Worm (Caenorhabditis elegans): ENCODE data around the gene K12H6.2.

The K12H6.2 gene

ce11 chrII:2856114-2856513, 40.8 kb upstream of the K12H6.2 start:
- no peak for TF ChIP-seq nhr-111 (GFP tag; optimal IDR thresholded peaks at IDR 0.05)
- no peak for TF ChIP-seq dmd-8 (GFP tag; IDR thresholded peaks at IDR 0.05)
- TF ChIP-seq lim-7 (GFP tag; IDR thresholded peaks at IDR 0.05): no peak
- no peak for TF ChIP-seq lin-38 (GFP tag; IDR thresholded peaks at IDR 0.05)
- TF ChIP-seq dmd-6 (GFP tag; IDR thresholded peaks at IDR 0.05): no peak
- TF ChIP-seq nhr-28 (tag; optimal IDR thresholded peaks at IDR 0.05): peak; percentile 82
- peak; percentile 36 for TF ChIP-seq hlh-11 (tag; optimal IDR thresholded peaks at IDR 0.05)
- TF ChIP-seq zip-11 (GFP tag; IDR thresholded peaks at IDR 0.05): no peak
- TF ChIP-seq cey-2 (tag; optimal IDR thresholded peaks at IDR 0.05; ENCODE audit: borderline replicate concordance, insufficient read depth): no peak
- TF ChIP-seq F37D6.2 (tag; optimal IDR thresholded peaks at IDR 0.05): no peak
- no peak for TF ChIP-seq nhr-77 (tag; optimal IDR thresholded peaks at IDR 0.05)
- TF ChIP-seq ztf-7 (tag; optimal IDR thresholded peaks at IDR 0.05): no peak

ce11 chrII:2854794-2855193, 39.5 kb upstream of the K12H6.2 start:
- TF ChIP-seq dmd-8 (GFP tag; IDR thresholded peaks at IDR 0.05) (no peak), ZK337.2 (GFP tag; IDR thresholded peaks at IDR 0.05) (no peak), mxl-2 (GFP tag; conservative IDR thresholded peaks at IDR 0.05) (no peak), hif-1 (tag; optimal IDR thresholded peaks at IDR 0.05) (no peak), arid-1 (GFP tag; conservative IDR thresholded peaks at IDR 0.05) (no peak), nhr-102 (tag; optimal IDR thresholded peaks at IDR 0.05) (no peak), ceh-44 (GFP tag; IDR thresholded peaks at IDR 0.05) (no peak), nhr-25 (tag; optimal IDR thresholded peaks at IDR 0.05; ENCODE audit: borderline replicate concordance, insufficient read depth) (peak; percentile 15), hlh-11 (tag; optimal IDR thresholded peaks at IDR 0.05) (peak; percentile 52), ctbp-1 (GFP tag; IDR thresholded peaks at IDR 0.05) (no peak), attf-4 (tag; optimal IDR thresholded peaks at IDR 0.05) (no peak), aha-1 (tag) (peak; percentile 14), daf-12 (tag; optimal IDR thresholded peaks at IDR 0.05) (no peak), nhr-28 (tag; optimal IDR thresholded peaks at IDR 0.05) (peak; percentile 53), sdz-12 (GFP tag; optimal IDR thresholded peaks at IDR 0.05) (no peak), ceh-28 (tag; optimal IDR thresholded peaks at IDR 0.05) (no peak), nhr-6 (tag; optimal IDR thresholded peaks at IDR 0.05) (no peak), snpc-4 (tag; optimal IDR thresholded peaks at IDR 0.05) (no peak), vab-7 (GFP tag; IDR thresholded peaks at IDR 0.05) (no peak), pqm-1 (tag; optimal IDR thresholded peaks at IDR 0.05) (no peak), mdt-29 (GFP tag; IDR thresholded peaks at IDR 0.05) (no peak), madf-9 (GFP tag; conservative IDR thresholded peaks at IDR 0.05) (no peak), egl-27 (tag; optimal IDR thresholded peaks at IDR 0.05) (no peak), D1046.2 (GFP tag; IDR thresholded peaks at IDR 0.05) (no peak), dve-1 (tag; optimal IDR thresholded peaks at IDR 0.05; ENCODE audit: insufficient read depth) (no peak), hlh-30 (tag; optimal IDR thresholded peaks at IDR 0.05; ENCODE audit: insufficient read depth) (peak; percentile 14), lin-13 (GFP tag; optimal IDR thresholded peaks at IDR 0.05) (no peak), fos-1 (tag; optimal IDR thresholded peaks at IDR 0.05) (no peak), ces-1 (GFP tag; optimal IDR thresholded peaks at IDR 0.05) (no peak), zfp-2 (tag; optimal IDR thresholded peaks at IDR 0.05) (no peak), nhr-11 (tag; optimal IDR thresholded peaks at IDR 0.05) (no peak)

DNA sequence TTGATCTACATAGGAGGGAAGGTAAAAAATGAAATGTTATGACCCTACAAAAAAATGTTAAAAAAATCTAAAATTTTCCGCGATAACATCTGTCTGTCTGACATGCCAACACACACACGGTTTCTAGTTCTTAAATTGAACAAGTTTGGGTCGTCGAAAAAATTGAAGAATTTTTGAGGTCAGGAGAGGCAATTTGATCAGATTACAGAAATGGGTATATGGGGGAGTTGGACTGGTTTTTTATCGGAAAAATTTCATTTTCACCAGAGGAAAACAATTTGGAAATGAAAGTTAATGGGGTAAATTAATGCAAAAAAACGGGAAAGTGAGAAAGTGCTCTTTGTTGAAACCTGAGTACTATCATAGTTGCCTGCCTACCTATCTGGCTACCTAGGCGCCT, 38.4 kb upstream of the K12H6.2 start:
- TF ChIP-seq zip-11 (GFP tag; IDR thresholded peaks at IDR 0.05) (no peak), duxl-1 (tag; optimal IDR thresholded peaks at IDR 0.05; ENCODE audit: poor library complexity) (no peak), D1046.2 (GFP tag; IDR thresholded peaks at IDR 0.05) (no peak), nhr-76 (tag; optimal IDR thresholded peaks at IDR 0.05) (no peak), gei-8 (GFP tag; optimal IDR thresholded peaks at IDR 0.05) (no peak), hlh-11 (tag; optimal IDR thresholded peaks at IDR 0.05) (no peak), pqm-1 (tag; optimal IDR thresholded peaks at IDR 0.05) (no peak), R02D3.7 (tag; optimal IDR thresholded peaks at IDR 0.05) (no peak), unc-39 (tag; optimal IDR thresholded peaks at IDR 0.05) (no peak), ceh-44 (GFP tag; IDR thresholded peaks at IDR 0.05) (no peak), ztf-7 (tag; optimal IDR thresholded peaks at IDR 0.05) (no peak), ceh-32 (tag; optimal IDR thresholded peaks at IDR 0.05; ENCODE audit: poor library complexity) (no peak), nhr-28 (tag; optimal IDR thresholded peaks at IDR 0.05) (no peak), unc-130 (GFP tag; optimal IDR thresholded peaks at IDR 0.05) (no peak)
